Worm (Caenorhabditis elegans): ENCODE measurements around the gene ifb-1.
A peak's percentile ranks its signal among the peaks of the same experiment; 100 is the strongest.

Gene ifb-1

DNA sequence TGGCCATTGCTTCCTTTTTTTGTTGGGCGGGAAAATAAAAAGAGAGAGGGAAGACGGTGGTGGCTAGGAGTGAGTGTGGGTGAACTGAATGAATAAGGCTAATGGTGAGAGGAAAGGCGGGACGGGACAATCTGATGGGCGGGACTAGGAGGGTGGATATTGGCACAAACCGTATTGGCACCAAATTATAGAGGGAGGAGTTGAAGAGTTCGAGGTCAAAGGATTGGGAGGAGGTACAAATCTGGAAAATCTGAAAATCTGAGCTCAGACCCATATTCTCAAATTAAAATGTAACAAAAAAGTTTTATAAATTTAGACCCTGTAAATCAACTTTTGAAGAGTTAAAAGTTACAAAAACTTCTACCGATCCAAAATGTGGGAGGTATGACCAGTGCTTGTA lies 26.6 kb upstream of the ifb-1 start, which contains the start of gene hlh-14:
hlh-14 (minus strand) TSS at position 101 of the 400 bp plus-strand sequence.
- no peak for TF ChIP-seq Y55F3AM.14 (GFP tag; optimal IDR thresholded peaks at IDR 0.05)
- TF ChIP-seq ztf-1 (GFP tag; conservative IDR thresholded peaks at IDR 0.05), result no peak
- no peak for TF ChIP-seq unc-62 (GFP tag; optimal IDR thresholded peaks at IDR 0.05)
- no peak for TF ChIP-seq zag-1 (tag; optimal IDR thresholded peaks at IDR 0.05)
- TF ChIP-seq sma-3 (GFP tag; optimal IDR thresholded peaks at IDR 0.05), result no peak
- no peak for TF ChIP-seq crh-2 (tag; optimal IDR thresholded peaks at IDR 0.05)
- TF ChIP-seq elt-3 (tag; optimal IDR thresholded peaks at IDR 0.05), result no peak
- TF ChIP-seq snpc-4 (tag; optimal IDR thresholded peaks at IDR 0.05), result no peak
- no peak for TF ChIP-seq F13H6.1 (tag; optimal IDR thresholded peaks at IDR 0.05)
- no peak for TF ChIP-seq nhr-11 (tag; optimal IDR thresholded peaks at IDR 0.05)
- TF ChIP-seq lin-39 (tag; optimal IDR thresholded peaks at IDR 0.05), result no peak
- TF ChIP-seq unc-55 (GFP tag; optimal IDR thresholded peaks at IDR 0.05), result no peak
- no peak for TF ChIP-seq lin-13 (GFP tag; optimal IDR thresholded peaks at IDR 0.05)
- TF ChIP-seq ztf-11 (tag; optimal IDR thresholded peaks at IDR 0.05), result no peak
- no peak for TF ChIP-seq ama-1 (optimal IDR thresholded peaks at IDR 0.05)

DNA sequence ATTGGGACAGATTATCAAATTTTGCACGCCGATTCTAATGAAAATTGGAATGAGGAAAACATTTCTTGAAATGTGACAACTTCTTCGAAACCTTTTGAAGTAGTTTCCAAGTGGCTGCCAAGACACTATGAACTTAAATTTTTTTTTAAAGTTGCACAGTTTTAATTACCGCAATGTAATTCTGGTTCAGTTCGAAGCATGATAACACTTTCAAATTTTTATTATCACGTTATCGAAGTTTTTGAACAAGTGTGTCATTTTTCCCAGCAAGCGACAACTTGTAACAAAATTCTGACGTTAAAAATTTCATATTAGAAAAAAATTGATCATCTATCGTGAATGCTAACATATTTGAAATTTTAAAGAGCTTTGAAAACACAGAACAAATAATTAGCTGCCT lies 22.7 kb upstream of the ifb-1 start:
- TF ChIP-seq fos-1 (tag; optimal IDR thresholded peaks at IDR 0.05) (peak; percentile 46), ZK546.5 (tag; optimal IDR thresholded peaks at IDR 0.05) (no peak)

DNA sequence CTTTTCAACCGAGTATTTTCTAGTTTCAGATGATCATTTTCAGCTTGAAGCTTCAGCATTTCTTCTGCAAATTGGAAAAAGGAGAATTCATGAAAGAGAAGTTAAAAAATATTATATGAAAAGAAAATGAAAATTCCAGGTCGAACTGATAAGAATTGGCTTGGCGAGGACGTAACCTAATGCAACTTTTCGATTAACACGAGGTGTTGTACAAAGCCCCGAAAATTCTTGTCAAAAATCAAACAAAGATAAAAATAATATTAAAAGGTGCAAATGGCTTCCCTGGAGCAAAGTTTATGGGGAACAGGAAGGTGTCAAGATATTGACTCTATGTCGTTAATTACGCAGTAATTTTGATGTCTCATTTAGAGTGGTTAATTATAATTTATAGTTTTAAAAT lies 21.1 kb upstream of the ifb-1 start:
- TF ChIP-seq C34F6.9 (tag; optimal IDR thresholded peaks at IDR 0.05), result no peak
- TF ChIP-seq skn-1 (tag; optimal IDR thresholded peaks at IDR 0.05), result no peak
- TF ChIP-seq fos-1 (tag; optimal IDR thresholded peaks at IDR 0.05), result peak; percentile 48
- TF ChIP-seq aly-2 (tag; optimal IDR thresholded peaks at IDR 0.05), result no peak

DNA sequence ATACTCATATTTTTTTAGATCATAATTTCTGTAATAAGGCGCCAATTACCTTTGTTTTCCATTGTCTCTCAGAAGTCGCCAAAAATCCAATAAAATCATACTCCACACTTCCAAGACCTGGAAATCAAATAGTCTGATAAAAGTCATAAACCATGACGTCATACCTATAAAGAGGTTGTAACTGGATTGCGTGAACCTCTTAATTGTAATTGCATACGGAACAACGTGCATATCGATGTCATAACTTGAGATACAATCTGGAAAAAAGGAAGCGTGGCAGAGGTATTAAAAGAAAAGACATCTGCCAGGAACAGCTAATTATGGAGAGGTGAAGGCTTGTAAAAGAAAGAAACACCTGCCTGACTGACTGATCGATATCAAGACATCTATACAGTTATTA lies 20.3 kb upstream of the ifb-1 start, which contains the start of gene F10C1.9:
F10C1.9 (minus strand) TSS at position 197 of the 400 bp plus-strand sequence.
- no peak for TF ChIP-seq ztf-1 (GFP tag; conservative IDR thresholded peaks at IDR 0.05)
- peak; percentile 3 for TF ChIP-seq sma-9 (GFP tag; optimal IDR thresholded peaks at IDR 0.05)
- TF ChIP-seq sma-9 (tag; optimal IDR thresholded peaks at IDR 0.05), result no peak

DNA sequence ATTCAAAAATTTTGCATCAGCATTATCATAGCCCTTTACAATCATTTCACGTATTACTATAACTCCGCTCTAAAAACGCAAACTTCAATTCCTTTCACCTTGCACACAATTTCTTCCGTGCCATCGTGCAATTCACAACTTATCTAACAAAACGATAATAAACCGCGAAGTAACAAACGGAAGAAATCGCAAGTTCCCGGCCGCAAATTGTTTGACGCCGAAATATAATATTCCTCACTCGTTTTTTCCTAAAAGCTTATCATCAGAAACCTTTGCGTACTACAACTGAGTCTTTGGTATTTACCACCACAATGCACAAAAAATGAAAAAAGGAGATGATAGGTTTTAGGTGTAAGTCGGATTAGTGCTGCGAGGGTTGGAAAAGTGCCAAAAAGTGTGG lies 18.1 kb upstream of the ifb-1 start:
- TF ChIP-seq ztf-11 (tag; optimal IDR thresholded peaks at IDR 0.05), result no peak
- TF ChIP-seq nhr-129 (tag; optimal IDR thresholded peaks at IDR 0.05), result no peak
- TF ChIP-seq fos-1 (tag; optimal IDR thresholded peaks at IDR 0.05), result peak; percentile 82

DNA sequence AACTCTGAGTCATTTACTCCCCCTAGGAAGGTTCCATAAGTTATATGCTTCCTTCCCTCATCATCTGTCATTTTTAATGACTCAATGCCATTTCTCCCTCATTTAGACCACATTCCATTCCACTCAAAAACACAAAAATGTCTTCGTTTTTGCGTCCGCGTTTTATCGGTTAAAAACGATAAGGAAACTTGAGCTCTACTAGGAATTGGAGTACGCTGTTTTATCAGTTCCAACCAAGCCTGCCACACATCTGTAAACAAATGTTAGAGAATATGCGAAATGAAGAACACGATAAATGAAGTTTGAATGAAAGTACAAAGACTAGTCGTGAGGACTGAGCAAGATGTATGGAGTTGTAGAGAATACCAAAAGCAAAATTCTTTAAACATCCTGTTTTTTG lies 17.0 kb upstream of the ifb-1 start:
- TF ChIP-seq nhr-10 (tag; optimal IDR thresholded peaks at IDR 0.05), result no peak
- TF ChIP-seq mab-5 (tag; optimal IDR thresholded peaks at IDR 0.05), result no peak
- TF ChIP-seq unc-62 (GFP tag; optimal IDR thresholded peaks at IDR 0.05), result no peak
- TF ChIP-seq ztf-11 (tag; optimal IDR thresholded peaks at IDR 0.05), result no peak
- TF ChIP-seq peb-1 (tag; optimal IDR thresholded peaks at IDR 0.05), result no peak
- no peak for TF ChIP-seq sma-3 (GFP tag; optimal IDR thresholded peaks at IDR 0.05)
- TF ChIP-seq sma-9 (GFP tag; optimal IDR thresholded peaks at IDR 0.05), result peak; percentile 45
- no peak for TF ChIP-seq sma-9 (tag; optimal IDR thresholded peaks at IDR 0.05)
- TF ChIP-seq alr-1 (tag; optimal IDR thresholded peaks at IDR 0.05), result no peak
- no peak for TF ChIP-seq zag-1 (tag; optimal IDR thresholded peaks at IDR 0.05)
- no peak for TF ChIP-seq blmp-1 (tag; optimal IDR thresholded peaks at IDR 0.05; ENCODE audit: insufficient read depth)
- no peak for TF ChIP-seq ceh-16 (tag; optimal IDR thresholded peaks at IDR 0.05)
- no peak for TF ChIP-seq nhr-23 (tag; optimal IDR thresholded peaks at IDR 0.05)
- no peak for TF ChIP-seq nhr-25 (tag; optimal IDR thresholded peaks at IDR 0.05)
- TF ChIP-seq aly-2 (tag; optimal IDR thresholded peaks at IDR 0.05), result no peak
- TF ChIP-seq fos-1 (tag; optimal IDR thresholded peaks at IDR 0.05), result peak; percentile 97
- TF ChIP-seq ztf-1 (GFP tag; conservative IDR thresholded peaks at IDR 0.05), result no peak
- TF ChIP-seq lin-11 (tag; optimal IDR thresholded peaks at IDR 0.05), result no peak
- TF ChIP-seq nhr-77 (tag; optimal IDR thresholded peaks at IDR 0.05), result no peak
- no peak for TF ChIP-seq lsy-2 (tag; optimal IDR thresholded peaks at IDR 0.05)
- TF ChIP-seq unc-55 (GFP tag; optimal IDR thresholded peaks at IDR 0.05), result no peak
- TF ChIP-seq lin-39 (tag; optimal IDR thresholded peaks at IDR 0.05), result no peak
- TF ChIP-seq mdl-1 (tag; optimal IDR thresholded peaks at IDR 0.05), result no peak
- no peak for TF ChIP-seq skn-1 (tag; optimal IDR thresholded peaks at IDR 0.05)
- no peak for TF ChIP-seq sem-4 (tag; optimal IDR thresholded peaks at IDR 0.05)
- TF ChIP-seq crh-2 (tag; optimal IDR thresholded peaks at IDR 0.05), result peak; percentile 67
- no peak for TF ChIP-seq egl-27 (tag; optimal IDR thresholded peaks at IDR 0.05)
- no peak for TF ChIP-seq ztf-4 (tag; optimal IDR thresholded peaks at IDR 0.05)
- TF ChIP-seq elt-1 (tag; optimal IDR thresholded peaks at IDR 0.05), result no peak
- no peak for TF ChIP-seq nhr-6 (tag; optimal IDR thresholded peaks at IDR 0.05)
- no peak for TF ChIP-seq ama-1 (optimal IDR thresholded peaks at IDR 0.05)
- TF ChIP-seq Y55F3AM.14 (GFP tag; optimal IDR thresholded peaks at IDR 0.05), result no peak
- no peak for TF ChIP-seq elt-3 (tag; optimal IDR thresholded peaks at IDR 0.05)
- peak; percentile 13 for TF ChIP-seq gmeb-1 (tag; optimal IDR thresholded peaks at IDR 0.05)
- no peak for TF ChIP-seq mbf-1 (tag; optimal IDR thresholded peaks at IDR 0.05)
- no peak for TF ChIP-seq snpc-4 (tag; optimal IDR thresholded peaks at IDR 0.05)
- no peak for TF ChIP-seq ZK546.5 (tag; optimal IDR thresholded peaks at IDR 0.05)
- peak; percentile 28 for TF ChIP-seq F13H6.1 (tag; optimal IDR thresholded peaks at IDR 0.05)

All from whole organism, L2 larva.